Worm (Caenorhabditis elegans): Measurements from ENCODE around the gene cct-3.
A peak's percentile ranks its signal among the peaks of the same experiment; 100 is the strongest.
"Not testable (repeated sequence)": the region's sequence is repeated elsewhere in the genome, so short reads cannot be mapped to it uniquely, and the experiment has no call there.

cct-3 gene

DNA sequence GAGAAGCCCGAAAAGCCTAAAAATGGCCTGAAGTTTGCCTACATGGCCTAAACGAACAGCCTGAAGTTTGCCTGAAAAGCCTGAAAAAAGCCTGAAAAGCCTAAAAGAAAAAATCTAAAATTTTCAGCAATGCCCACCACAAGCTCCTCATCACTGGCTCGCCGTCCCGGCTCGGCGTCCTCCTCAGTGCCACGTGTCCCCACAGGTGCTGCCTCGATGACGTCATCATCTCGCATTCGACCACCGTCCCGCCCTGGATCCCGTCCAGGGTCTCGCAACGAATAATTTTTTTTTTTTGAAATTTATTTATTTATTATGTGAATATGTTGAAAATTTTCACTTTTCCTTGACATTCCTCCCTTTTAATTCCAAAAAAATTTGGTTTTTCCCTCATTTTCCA is 20.3 kb downstream of the cct-3 start:
- TF ChIP-seq nhr-48 (tag; optimal IDR thresholded peaks at IDR 0.05), result no peak
- 0 out of 2 replicates have a peak, but pooled peaks have one; percentile 27 for TF ChIP-seq D1046.2 (GFP tag; IDR thresholded peaks at IDR 0.05)
- TF ChIP-seq nhr-10 (tag; optimal IDR thresholded peaks at IDR 0.05), result no peak
- peak; percentile 67 for TF ChIP-seq set-16 (GFP tag; IDR thresholded peaks at IDR 0.05)

DNA sequence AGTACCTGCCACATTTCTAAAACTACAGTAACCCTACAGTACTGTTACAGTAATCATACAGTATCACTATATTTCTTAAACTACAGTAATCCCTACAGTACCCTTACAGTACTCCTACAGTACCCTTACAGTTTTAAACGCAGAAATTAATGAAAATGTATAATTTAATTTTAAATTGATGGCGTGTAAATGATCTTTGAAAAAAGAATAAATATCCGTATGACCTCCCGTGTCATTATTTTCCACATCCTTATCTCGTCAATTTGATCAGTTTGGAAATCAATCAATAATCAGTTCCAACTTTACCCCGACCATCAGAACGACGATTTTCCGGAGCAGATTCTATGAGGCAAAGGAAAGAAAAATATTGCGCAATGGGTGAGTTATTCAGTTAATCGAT is 21.5 kb downstream of the cct-3 start, which contains the start of gene K09F6.3:
Gene K09F6.3 (plus strand): TSS at position 301 of the 400 bp plus-strand sequence.
- TF ChIP-seq cey-2 (tag; optimal IDR thresholded peaks at IDR 0.05; ENCODE audit: borderline replicate concordance, insufficient read depth); snpc-1.2 (GFP tag; IDR thresholded peaks at IDR 0.05); mes-2 (tag; optimal IDR thresholded peaks at IDR 0.05; ENCODE audit: poor library complexity, severe bottlenecking): not testable (repeated sequence)

DNA sequence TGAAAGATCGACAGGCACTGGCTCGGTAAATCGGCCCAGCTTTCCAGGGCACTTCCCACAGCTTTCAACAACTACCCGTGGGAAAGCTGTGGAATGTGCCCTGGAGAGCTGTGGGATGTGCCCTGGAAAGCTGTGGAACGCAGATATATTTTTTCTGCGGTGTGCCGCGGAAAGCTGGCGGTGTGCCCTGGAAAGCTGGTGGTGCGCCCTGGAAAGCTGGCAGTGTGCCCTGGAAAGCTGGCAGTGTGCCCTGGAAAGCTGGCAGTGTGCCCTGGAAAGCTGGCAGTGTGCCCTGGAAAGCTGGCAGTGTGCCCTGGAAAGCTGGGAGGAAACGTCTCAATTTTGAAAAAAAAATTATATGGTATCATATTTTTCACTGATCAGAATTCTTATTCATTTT is 40.4 kb downstream of the cct-3 start:
- TF ChIP-seq F37D6.2 (tag; optimal IDR thresholded peaks at IDR 0.05), result no peak
- TF ChIP-seq mdl-1 (tag; optimal IDR thresholded peaks at IDR 0.05), result no peak
- TF ChIP-seq ceh-44 (GFP tag; IDR thresholded peaks at IDR 0.05), result no peak
- peak; percentile 28 for TF ChIP-seq aha-1 (tag)
- TF ChIP-seq spr-1 (tag; optimal IDR thresholded peaks at IDR 0.05), result no peak
- TF ChIP-seq set-16 (GFP tag; IDR thresholded peaks at IDR 0.05), result peak; percentile 86
- 0 out of 2 replicates have a peak, but pooled peaks have one; percentile 50 for TF ChIP-seq egl-43 (GFP tag; IDR thresholded peaks at IDR 0.05)
- no peak for TF ChIP-seq daf-19 (GFP tag; conservative IDR thresholded peaks at IDR 0.05)
- TF ChIP-seq nhr-41 (GFP tag; IDR thresholded peaks at IDR 0.05), result no peak
- TF ChIP-seq madf-5 (GFP tag; IDR thresholded peaks at IDR 0.05), result no peak
- no peak for TF ChIP-seq egl-27 (tag; optimal IDR thresholded peaks at IDR 0.05)
- 0 out of 2 replicates have a peak, but pooled peaks have one; percentile 35 for TF ChIP-seq ZK337.2 (GFP tag; IDR thresholded peaks at IDR 0.05)
- no peak for TF ChIP-seq dmd-9 (GFP tag; IDR thresholded peaks at IDR 0.05)
- TF ChIP-seq nhr-76 (tag; optimal IDR thresholded peaks at IDR 0.05), result no peak
- TF ChIP-seq ceh-62 (tag; optimal IDR thresholded peaks at IDR 0.05), result no peak

DNA sequence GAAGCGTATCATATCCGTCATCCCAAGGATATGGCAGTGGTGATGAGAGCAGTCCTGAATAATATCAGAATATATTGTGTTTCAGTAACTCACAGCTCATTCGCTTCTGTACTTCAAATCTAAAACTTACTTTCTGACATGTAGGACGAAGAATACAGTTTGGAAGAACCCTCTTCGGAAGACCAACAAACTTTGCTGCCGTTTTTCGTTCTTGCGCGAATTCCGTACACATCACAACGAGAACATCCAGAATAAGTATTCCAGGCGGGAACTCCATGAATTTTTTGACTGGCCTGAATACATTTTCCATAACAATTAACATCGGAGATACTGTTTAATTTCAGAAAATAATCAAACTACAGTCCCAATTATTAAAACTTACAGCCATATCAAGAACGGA is 44.1 kb downstream of the cct-3 start, which contains the start of gene K09F6.15:
Gene K09F6.15 (minus strand): TSS at position 101 of the 400 bp plus-strand sequence.
- TF ChIP-seq cey-2 (tag; optimal IDR thresholded peaks at IDR 0.05; ENCODE audit: borderline replicate concordance, insufficient read depth) (no peak), ceh-20 (GFP tag; IDR thresholded peaks at IDR 0.05) (no peak), hlh-30 (tag; optimal IDR thresholded peaks at IDR 0.05; ENCODE audit: insufficient read depth) (no peak), lin-15B (tag; optimal IDR thresholded peaks at IDR 0.05) (no peak), tra-1 (GFP tag; IDR thresholded peaks at IDR 0.05) (no peak), mep-1 (tag; optimal IDR thresholded peaks at IDR 0.05) (no peak), snpc-1.2 (GFP tag; IDR thresholded peaks at IDR 0.05) (no peak), zfp-2 (tag; optimal IDR thresholded peaks at IDR 0.05) (no peak), unc-130 (GFP tag; optimal IDR thresholded peaks at IDR 0.05) (no peak), hlh-11 (tag; optimal IDR thresholded peaks at IDR 0.05) (no peak), F26F4.8 (GFP tag; conservative IDR thresholded peaks at IDR 0.05) (no peak), lin-29 (GFP tag; IDR thresholded peaks at IDR 0.05) (no peak), pha-4 (GFP tag; IDR thresholded peaks at IDR 0.05) (no peak), pha-4 (tag; optimal IDR thresholded peaks at IDR 0.05) (no peak), vab-7 (GFP tag; IDR thresholded peaks at IDR 0.05) (no peak), zip-2 (tag; optimal IDR thresholded peaks at IDR 0.05) (no peak)

Data from whole organism, L4 larva.